Worm (Caenorhabditis elegans) whole organism, L4/young adult: ENCODE results near the gene chil-15.

Experiments used
- W03F9.2 ChIP-seq: fragments of 150-350 bp; optimal IDR thresholded peaks from 2 replicates; lab custom pipeline; 2014; ENCODE audit warnings: missing biosample characterization, missing genetic modification characterization
- dao-5 ChIP-seq: sonication (generic microtip); optimal IDR thresholded peaks from 2 replicates; lab custom pipeline; 2016; ENCODE audit warnings: missing genotype, missing genetic modification characterization, moderate library complexity, missing compliant biosample characterization

ce11 chrII:9466095-9466494, 22.7 kb upstream of the chil-15 start, which contains the start of gene chil-22:
- TF ChIP-seq W03F9.2 (tag; lab: Kevin White, UChicago) (no peak), dao-5 (tag; lab: Kevin White, UChicago) (no peak)
